Worm (Caenorhabditis elegans) whole organism, L3 larva: ENCODE measurements around the gene F54B3.4.

Experiments
- hmg-11 ChIP-seq: sonication (generic microtip); optimal IDR thresholded peaks from 2 replicates; lab custom pipeline; 2016; ENCODE audit warnings: missing genetic modification characterization, missing compliant biosample characterization
- jun-1 ChIP-seq: fragments of 150-350 bp; optimal IDR thresholded peaks from 2 replicates; lab custom pipeline; 2014; ENCODE audit warnings: missing biosample characterization, missing genetic modification reagents, missing genetic modification characterization
- lin-15B ChIP-seq: fragments of 150-350 bp; optimal IDR thresholded peaks from 2 replicates; lab custom pipeline; 2014; ENCODE audit warnings: missing biosample characterization, missing genetic modification characterization
- lin-39 ChIP-seq: fragments of 150-350 bp; optimal IDR thresholded peaks from 2 replicates; lab custom pipeline; 2018; ENCODE audit warnings: missing biosample characterization, missing genetic modification reagents, missing genetic modification characterization
- nfya-1 ChIP-seq: sonication (generic microtip); optimal IDR thresholded peaks from 2 replicates; lab custom pipeline; 2017; ENCODE audit warnings: missing genetic modification characterization, mild to moderate bottlenecking, missing compliant biosample characterization, antibody characterized with exemption, moderate library complexity; ENCODE audit not compliant: insufficient read depth
- nhr-237 ChIP-seq: fragments of 150-350 bp; optimal IDR thresholded peaks from 2 replicates; lab custom pipeline; 2014; ENCODE audit warnings: missing biosample characterization, missing genetic modification characterization
- pqm-1 ChIP-seq: fragments of 150-350 bp; optimal IDR thresholded peaks from 2 replicates; lab custom pipeline; 2017; ENCODE audit warnings: missing biosample characterization, missing genetic modification characterization, inconsistent platforms
- unc-62 ChIP-seq: fragments of 150-350 bp; sonication (generic microtip); optimal IDR thresholded peaks from 4 replicates; lab custom pipeline; 2014; ENCODE audit warnings: missing biosample characterization, missing genetic modification reagents, missing genetic modification characterization

ce11 chrII:10250966-10251365 is 20.0 kb downstream of the F54B3.4 start, which contains the start of gene F54B3.1:
- no peak for TF ChIP-seq unc-62 (GFP tag; lab: Kevin White, UChicago)
- TF ChIP-seq pqm-1 (tag; lab: Kevin White, UChicago) = no peak
- TF ChIP-seq nhr-237 (tag; lab: Kevin White, UChicago) = no peak
- TF ChIP-seq lin-15B (tag; lab: Kevin White, UChicago) = no peak
- no peak for TF ChIP-seq nfya-1
- no peak for TF ChIP-seq lin-39
- no peak for TF ChIP-seq jun-1 (tag; lab: Kevin White, UChicago)
- no peak for TF ChIP-seq hmg-11 (tag; lab: Kevin White, UChicago)
